Fruit fly (Drosophila melanogaster) whole organism, embryonic: ENCODE results near the gene Tcs6.
A peak's percentile ranks its signal among the peaks of the same experiment; 100 is the strongest.

Experiments used
- Aef1 ChIP-seq: fragments of 200-800 bp; sonication (Bioruptor generic); IDR thresholded peaks from 3 replicates; pipeline ENCODE4 v1.3.6; 2022; ENCODE audit warnings: missing biosample characterization, missing genetic modification characterization
- Atf6 ChIP-seq: fragments of 200-800 bp; sonication (Bioruptor generic); IDR thresholded peaks from 2 replicates; pipeline ENCODE4 v1.3.6; 2022; ENCODE audit warnings: missing biosample characterization, missing genetic modification characterization
- CG10543 ChIP-seq: fragments of 200-800 bp; sonication (Bioruptor generic); optimal IDR thresholded peaks from 3 replicates; lab custom pipeline; 2017; ENCODE audit warnings: missing biosample characterization, mild to moderate bottlenecking, missing genetic modification characterization, moderate library complexity
- CG11695 ChIP-seq: fragments of 200-800 bp; sonication (Bioruptor generic); IDR thresholded peaks from 3 replicates; pipeline ENCODE4 v1.3.6; 2022; ENCODE audit warnings: missing biosample characterization, missing genetic modification characterization
- CG12236 ChIP-seq: fragments of 200-800 bp; sonication (Bioruptor generic); optimal IDR thresholded peaks from 2 replicates; lab custom pipeline; 2016; ENCODE audit warnings: missing biosample characterization, missing genetic modification characterization
- CG1233 ChIP-seq: fragments of 200-800 bp; sonication (Bioruptor generic); optimal IDR thresholded peaks from 4 replicates; lab custom pipeline; 2018; ENCODE audit warnings: missing biosample characterization, mild to moderate bottlenecking, missing genetic modification characterization
- CG13296 ChIP-seq: fragments of 200-800 bp; sonication (Bioruptor generic); optimal IDR thresholded peaks from 3 replicates; lab custom pipeline; 2018; ENCODE audit warnings: missing biosample characterization, mild to moderate bottlenecking, missing genetic modification characterization
- CG15269 ChIP-seq: fragments of 200-800 bp; sonication (Bioruptor generic); optimal IDR thresholded peaks from 2 replicates; lab custom pipeline; 2018; ENCODE audit warnings: missing biosample characterization, mild to moderate bottlenecking, missing genetic modification characterization, moderate library complexity
- CG15514 ChIP-seq: fragments of 200-800 bp; sonication (Bioruptor generic); optimal IDR thresholded peaks from 3 replicates; lab custom pipeline; 2017; ENCODE audit warnings: missing biosample characterization, missing genetic modification characterization, mild to moderate bottlenecking, moderate library complexity, missing genetic modification reagents
- CG17328 ChIP-seq: fragments of 200-800 bp; sonication (Bioruptor generic); IDR thresholded peaks from 2 replicates; pipeline ENCODE4 v1.3.6; 2022; ENCODE audit warnings: missing biosample characterization, missing genetic modification characterization
- CG17385 ChIP-seq: fragments of 200-800 bp; sonication (Bioruptor generic); optimal IDR thresholded peaks from 3 replicates; lab custom pipeline; 2018; ENCODE audit warnings: missing biosample characterization, mild to moderate bottlenecking, missing genetic modification characterization
- CG31224 ChIP-seq: fragments of 200-800 bp; sonication (Bioruptor generic); IDR thresholded peaks from 2 replicates; pipeline ENCODE4 v1.3.6; 2022; ENCODE audit warnings: missing biosample characterization, missing genetic modification characterization
- CG34376 ChIP-seq: fragments of 200-800 bp; sonication (Bioruptor generic); optimal IDR thresholded peaks from 2 replicates; lab custom pipeline; 2018; ENCODE audit warnings: missing biosample characterization, mild to moderate bottlenecking, missing genetic modification characterization
- CG3838 ChIP-seq: fragments of 200-800 bp; sonication (Bioruptor generic); optimal IDR thresholded peaks from 3 replicates; lab custom pipeline; 2016; ENCODE audit warnings: missing biosample characterization, missing genetic modification characterization
- CG3847 ChIP-seq: fragments of 200-800 bp; sonication (Bioruptor generic); IDR thresholded peaks from 2 replicates; pipeline ENCODE4 v1.3.6; 2022; ENCODE audit warnings: missing biosample characterization, missing genetic modification characterization
- CG43689 ChIP-seq: fragments of 200-800 bp; sonication (Bioruptor generic); IDR thresholded peaks from 2 replicates; pipeline ENCODE4 v1.3.6; 2022; ENCODE audit warnings: missing biosample characterization, missing genetic modification characterization
- CG4730 ChIP-seq: fragments of 200-800 bp; sonication (Bioruptor generic); IDR thresholded peaks from 2 replicates; pipeline ENCODE4 v1.3.6; 2022; ENCODE audit warnings: missing biosample characterization, missing genetic modification characterization
- CG8290 ChIP-seq, 3 experiments: fragments of 200-800 bp; sonication (Bioruptor generic); optimal IDR thresholded peaks; 2 replicates each; lab custom pipeline; 2016 to 2019; ENCODE audit warnings: missing biosample characterization in 3 of 3, missing genetic modification characterization in 3 of 3, mild to moderate bottlenecking in 2 of 3, moderate library complexity in 1 of 3
- CG9727 ChIP-seq: fragments of 200-800 bp; sonication (Bioruptor generic); optimal IDR thresholded peaks from 3 replicates; lab custom pipeline; 2017; ENCODE audit warnings: missing biosample characterization, mild to moderate bottlenecking, missing genetic modification characterization
- Dek ChIP-seq: fragments of 200-800 bp; sonication (Bioruptor generic); optimal IDR thresholded peaks from 3 replicates; lab custom pipeline; 2019; ENCODE audit warnings: missing biosample characterization, mild to moderate bottlenecking, missing genetic modification characterization, moderate library complexity
- Doc3 ChIP-seq: fragments of 200-800 bp; sonication (Bioruptor generic); IDR thresholded peaks from 3 replicates; pipeline ENCODE4 v1.3.6; 2022; ENCODE audit warnings: missing biosample characterization, missing genetic modification characterization; ENCODE audit not compliant: partially characterized antibody
- H15 ChIP-seq: fragments of 200-800 bp; sonication (Bioruptor generic); IDR thresholded peaks from 3 replicates; pipeline ENCODE4 v1.3.6; 2022; ENCODE audit warnings: missing biosample characterization, missing genetic modification characterization
- HmgZ ChIP-seq: fragments of 200-800 bp; sonication (Bioruptor generic); optimal IDR thresholded peaks from 2 replicates; lab custom pipeline; 2018; ENCODE audit warnings: missing biosample characterization, mild to moderate bottlenecking, missing genetic modification characterization
- MESR4 ChIP-seq: fragments of 200-800 bp; sonication (Bioruptor generic); optimal IDR thresholded peaks from 2 replicates; lab custom pipeline; 2018; ENCODE audit warnings: missing biosample characterization, mild to moderate bottlenecking, missing genetic modification characterization, moderate library complexity
- Myb ChIP-seq: fragments of 200-800 bp; sonication (Bioruptor generic); optimal IDR thresholded peaks from 2 replicates; lab custom pipeline; 2016; ENCODE audit warnings: missing biosample characterization, missing genetic modification characterization
- Nf-YB ChIP-seq: fragments of 200-800 bp; sonication (Bioruptor generic); optimal IDR thresholded peaks from 3 replicates; lab custom pipeline; 2019; ENCODE audit warnings: missing biosample characterization, mild to moderate bottlenecking, missing genetic modification characterization, moderate library complexity
- Oli ChIP-seq: fragments of 200-800 bp; sonication (Bioruptor generic); optimal IDR thresholded peaks from 2 replicates; lab custom pipeline; 2018; ENCODE audit warnings: missing biosample characterization, mild to moderate bottlenecking, missing genetic modification characterization, moderate library complexity
- Vsx1 ChIP-seq: fragments of 200-800 bp; sonication (Bioruptor generic); optimal IDR thresholded peaks from 2 replicates; lab custom pipeline; 2017; ENCODE audit warnings: missing biosample characterization, mild to moderate bottlenecking, missing genetic modification characterization, missing genetic modification reagents
- aop ChIP-seq: fragments of 200-800 bp; sonication (Bioruptor generic); IDR thresholded peaks from 2 replicates; pipeline ENCODE4 v1.3.6; 2022; ENCODE audit warnings: missing biosample characterization, missing genetic modification characterization
- chn ChIP-seq: fragments of 200-800 bp; sonication (Bioruptor generic); optimal IDR thresholded peaks from 2 replicates; lab custom pipeline; 2016; ENCODE audit warnings: missing biosample characterization, missing genetic modification characterization
- exex ChIP-seq: fragments of 200-800 bp; sonication (Bioruptor generic); optimal IDR thresholded peaks from 4 replicates; lab custom pipeline; 2018; ENCODE audit warnings: missing biosample characterization, mild to moderate bottlenecking, missing genetic modification characterization, moderate library complexity
- eyg ChIP-seq: fragments of 200-800 bp; sonication (Bioruptor generic); optimal IDR thresholded peaks from 3 replicates; lab custom pipeline; 2016; ENCODE audit warnings: missing biosample characterization, missing genetic modification characterization
- fd96Cb ChIP-seq: fragments of 200-800 bp; sonication (Bioruptor generic); optimal IDR thresholded peaks from 2 replicates; lab custom pipeline; 2018; ENCODE audit warnings: missing biosample characterization, mild to moderate bottlenecking, missing genetic modification characterization, moderate library complexity
- ftz-f1 ChIP-seq: fragments of 200-800 bp; sonication (Bioruptor generic); optimal IDR thresholded peaks from 2 replicates; lab custom pipeline; 2016; ENCODE audit warnings: missing biosample characterization, missing genetic modification characterization
- gsb ChIP-seq: fragments of 200-800 bp; sonication (Bioruptor generic); IDR thresholded peaks from 2 replicates; pipeline ENCODE4 v1.3.6; 2022; ENCODE audit warnings: missing biosample characterization, missing genetic modification characterization
- ham ChIP-seq: fragments of 200-800 bp; sonication (Bioruptor generic); IDR thresholded peaks from 2 replicates; pipeline ENCODE4 v1.3.6; 2022; ENCODE audit warnings: missing biosample characterization, missing genetic modification characterization
- her ChIP-seq: fragments of 200-800 bp; sonication (Bioruptor generic); optimal IDR thresholded peaks from 2 replicates; lab custom pipeline; 2016; ENCODE audit warnings: missing biosample characterization, missing genetic modification characterization
- kay ChIP-seq: fragments of 200-800 bp; sonication (Bioruptor generic); optimal IDR thresholded peaks from 2 replicates; lab custom pipeline; 2016; ENCODE audit warnings: missing biosample characterization, missing genetic modification characterization
- kni ChIP-seq: fragments of 200-800 bp; sonication (Bioruptor generic); optimal IDR thresholded peaks from 3 replicates; lab custom pipeline; 2017; ENCODE audit warnings: mild to moderate bottlenecking, missing biosample characterization, missing genetic modification reagents, missing genetic modification characterization
- rib ChIP-seq: fragments of 200-800 bp; sonication (Bioruptor generic); IDR thresholded peaks from 2 replicates; pipeline ENCODE4 v1.3.6; 2022; ENCODE audit warnings: missing biosample characterization, missing genetic modification characterization
- run ChIP-seq: fragments of 200-800 bp; sonication (Bioruptor generic); optimal IDR thresholded peaks from 3 replicates; lab custom pipeline; 2018; ENCODE audit warnings: missing biosample characterization, mild to moderate bottlenecking, missing genetic modification characterization
- sens ChIP-seq: fragments of 200-800 bp; sonication (Bioruptor generic); peaks from one replicate; lab custom pipeline; 2016; ENCODE audit warnings: missing biosample characterization, missing genetic modification characterization
- shn ChIP-seq: fragments of 200-800 bp; sonication (Bioruptor generic); optimal IDR thresholded peaks from 3 replicates; lab custom pipeline; 2016; ENCODE audit warnings: missing biosample characterization, missing genetic modification characterization
- slp2 ChIP-seq: fragments of 200-800 bp; sonication (Bioruptor generic); optimal IDR thresholded peaks from 2 replicates; lab custom pipeline; 2016; ENCODE audit warnings: missing biosample characterization, missing genetic modification characterization
- sqz ChIP-seq: fragments of 200-800 bp; sonication (Bioruptor generic); optimal IDR thresholded peaks from 3 replicates; lab custom pipeline; 2018; ENCODE audit warnings: missing biosample characterization, mild to moderate bottlenecking, missing genetic modification characterization
- stwl ChIP-seq: fragments of 200-800 bp; sonication (Bioruptor generic); optimal IDR thresholded peaks from 3 replicates; lab custom pipeline; 2018; ENCODE audit warnings: missing biosample characterization, mild to moderate bottlenecking, missing genetic modification characterization, moderate library complexity
- trh ChIP-seq: fragments of 200-800 bp; sonication (Bioruptor generic); optimal IDR thresholded peaks from 2 replicates; lab custom pipeline; 2016; ENCODE audit warnings: missing biosample characterization, missing genetic modification characterization
- tx ChIP-seq: fragments of 200-800 bp; sonication (Bioruptor generic); optimal IDR thresholded peaks from 2 replicates; lab custom pipeline; 2016; ENCODE audit warnings: missing biosample characterization, missing genetic modification characterization
- unpg ChIP-seq: fragments of 200-800 bp; sonication (Bioruptor generic); optimal IDR thresholded peaks from 3 replicates; lab custom pipeline; 2018; ENCODE audit warnings: missing biosample characterization, mild to moderate bottlenecking, missing genetic modification characterization, moderate library complexity
- z ChIP-seq: fragments of 200-800 bp; sonication (Bioruptor generic); IDR thresholded peaks from 3 replicates; pipeline ENCODE4 v1.3.6; 2022; ENCODE audit warnings: missing biosample characterization, missing genetic modification characterization

Tcs6 gene

dm6 chr3R:26105924-26106494, 48.0 kb upstream of the Tcs6 start (continued):
- TF ChIP-seq CG31224 (GFP tag; lab: Robert Waterston, UW) (peak; percentile 81), CG43689 (0 out of 2 replicates have a peak, but pooled peaks have one; percentile 33), exex (tag; lab: Kevin White, UChicago) (no peak), gsb (GFP tag; lab: Robert Waterston, UW) (peak; percentile 72; the same call in 1 of the 2 replicates), aop (0 out of 2 replicates have a peak, but pooled peaks have one; percentile 16), sqz (GFP tag; lab: Kevin White, UChicago) (no peak), z (GFP tag; lab: Robert Waterston, UW) (no peak), unpg (peak; percentile 69), Vsx1 (no peak), Oli (tag; lab: Kevin White, UChicago) (peak; percentile 17), CG10543 (GFP tag; lab: Kevin White, UChicago) (peak; percentile 58), her (GFP tag; lab: Kevin White, UChicago) (no peak), CG3847 (GFP tag; lab: Robert Waterston, UW) (peak; percentile 70), Atf6 (GFP tag; lab: Robert Waterston, UW) (peak; percentile 74), kni (GFP tag; lab: Kevin White, UChicago) (peak; percentile 11), CG9727 (peak; percentile 27), CG8290 (GFP tag; optimal IDR thresholded peaks at IDR 0.05; lab: Kevin White, UChicago) (no peak), CG8290 (tag; optimal IDR thresholded peaks at IDR 0.05; lab: Kevin White, UChicago) (peak in 1 of 2 experiments; percentile 18), CG4730 (peak; percentile 62), CG17328 (no peak), CG17385 (GFP tag; lab: Kevin White, UChicago) (peak; percentile 46), CG34376 (GFP tag; lab: Kevin White, UChicago) (no peak), Dek (tag; lab: Kevin White, UChicago) (peak; percentile 79), CG15269 (peak; percentile 52), Aef1 (peak; percentile 80), CG3838 (GFP tag; lab: Kevin White, UChicago) (no peak), chn (GFP tag; lab: Kevin White, UChicago) (no peak), stwl (tag; lab: Kevin White, UChicago) (no peak), H15 (GFP tag; lab: Robert Waterston, UW) (peak; percentile 59; the same call in 1 of the 3 replicates), trh (GFP tag; lab: Kevin White, UChicago) (no peak), ftz-f1 (GFP tag; lab: Kevin White, UChicago) (no peak), CG15514 (GFP tag; lab: Kevin White, UChicago) (peak; percentile 55), slp2 (GFP tag; lab: Kevin White, UChicago) (no peak), run (tag; lab: Kevin White, UChicago) (no peak), Doc3 (no peak), kay (GFP tag; lab: Kevin White, UChicago) (no peak), CG1233 (GFP tag; lab: Kevin White, UChicago) (peak; percentile 8), ham (GFP tag; lab: Robert Waterston, UW) (no peak), tx (GFP tag; lab: Kevin White, UChicago) (no peak), HmgZ (no peak), rib (GFP tag; lab: Robert Waterston, UW) (no peak), Nf-YB (GFP tag; lab: Kevin White, UChicago) (no peak), MESR4 (no peak), CG13296 (GFP tag; lab: Kevin White, UChicago) (peak; percentile 37), Myb (GFP tag; lab: Kevin White, UChicago) (no peak), fd96Cb (tag; lab: Kevin White, UChicago) (peak; percentile 44), eyg (no peak), sens (GFP tag; lab: Kevin White, UChicago) (peak; percentile 30), CG12236 (GFP tag; lab: Kevin White, UChicago) (no peak), shn (no peak), CG11695 (GFP tag; lab: Robert Waterston, UW) (peak; percentile 81; the same call in 2 of the 3 replicates)
